Fruit fly (Drosophila melanogaster): Measurements from ENCODE around the gene tHMG2.

tHMG2 gene

dm6 chr3R:22542773-22543411 is 50.1 kb downstream of the tHMG2 start (continued):
- peak; percentile 0 for TF ChIP-seq BtbVII (GFP tag; optimal IDR thresholded peaks at IDR 0.05)
- TF ChIP-seq CG7357 (GFP tag; IDR thresholded peaks at IDR 0.05), result 0 out of 3 replicates have a peak, but pooled peaks have one; percentile 23
- TF ChIP-seq CG16813 (GFP tag; IDR thresholded peaks at IDR 0.05; ENCODE audit: partially characterized antibody), result 0 out of 3 replicates have a peak, but pooled peaks have one; percentile 26
- TF ChIP-seq CG7839 (tag; optimal IDR thresholded peaks at IDR 0.05), result peak; percentile 31
- peak in 1 of 2 experiments; percentile 22 for TF ChIP-seq dpn (GFP tag; optimal IDR thresholded peaks at IDR 0.05)
- no peak for TF ChIP-seq CG3281 (GFP tag; optimal IDR thresholded peaks at IDR 0.05)
- no peak for TF ChIP-seq CG15514 (GFP tag; optimal IDR thresholded peaks at IDR 0.05)
- no peak for TF ChIP-seq CG6254 (GFP tag; optimal IDR thresholded peaks at IDR 0.05)
- no peak for TF ChIP-seq wor (GFP tag; IDR thresholded peaks at IDR 0.05)
- 0 out of 2 replicates have a peak, but pooled peaks have one; percentile 37 for TF ChIP-seq sisA (GFP tag; IDR thresholded peaks at IDR 0.05)
- TF ChIP-seq CG32772 (GFP tag; IDR thresholded peaks at IDR 0.05), result 0 out of 2 replicates have a peak, but pooled peaks have one; percentile 22
- TF ChIP-seq oc (tag; optimal IDR thresholded peaks at IDR 0.05), result peak; percentile 11
- peak; percentile 13 for TF ChIP-seq CG10209 (GFP tag; optimal IDR thresholded peaks at IDR 0.05)
- TF ChIP-seq lmd (GFP tag; IDR thresholded peaks at IDR 0.05), result peak; percentile 36; the same call in 1 of the 2 replicates
- TF ChIP-seq lab (GFP tag; optimal IDR thresholded peaks at IDR 0.05), result peak; percentile 17
- TF ChIP-seq prd (optimal IDR thresholded peaks at IDR 0.05), result no peak
- TF ChIP-seq prd (GFP tag; IDR thresholded peaks at IDR 0.05), result peak; percentile 49; the same call in 1 of the 3 replicates
- no peak for TF ChIP-seq MESR4 (GFP tag; optimal IDR thresholded peaks at IDR 0.05)
- TF ChIP-seq sens (GFP tag), result peak; percentile 70
- peak; percentile 5 for TF ChIP-seq Fer1 (GFP tag; optimal IDR thresholded peaks at IDR 0.05)
- no peak for TF ChIP-seq ham (GFP tag; IDR thresholded peaks at IDR 0.05)
- no peak for TF ChIP-seq CG8359 (GFP tag; optimal IDR thresholded peaks at IDR 0.05; ENCODE audit: borderline replicate concordance)
- peak; percentile 53 for TF ChIP-seq CG11504 (tag; optimal IDR thresholded peaks at IDR 0.05)
- TF ChIP-seq vvl (GFP tag; IDR thresholded peaks at IDR 0.05), result peak; percentile 57
- no peak for TF ChIP-seq her (GFP tag; optimal IDR thresholded peaks at IDR 0.05)
- TF ChIP-seq CG2678 (tag; optimal IDR thresholded peaks at IDR 0.05), result peak; percentile 39
- no peak for TF ChIP-seq hkb (optimal IDR thresholded peaks at IDR 0.05)
- TF ChIP-seq hkb (GFP tag; IDR thresholded peaks at IDR 0.05), result peak; percentile 20; the same call in 1 of the 2 replicates
- TF ChIP-seq stc (GFP tag; IDR thresholded peaks at IDR 0.05), result peak; percentile 67
- TF ChIP-seq esg (GFP tag; conservative IDR thresholded peaks at IDR 0.05), result 0 out of 2 replicates have a peak, but pooled peaks have one; percentile 20
- no peak for TF ChIP-seq CG5245 (GFP tag; optimal IDR thresholded peaks at IDR 0.05)
- 0 out of 3 replicates have a peak, but pooled peaks have one; percentile 25 for TF ChIP-seq CG17361 (GFP tag; IDR thresholded peaks at IDR 0.05)
- no peak for TF ChIP-seq Fer2 (tag; optimal IDR thresholded peaks at IDR 0.05)
- peak; percentile 44; the same call in 1 of the 3 replicates for TF ChIP-seq tgo (GFP tag; IDR thresholded peaks at IDR 0.05)
- TF ChIP-seq mam (GFP tag; optimal IDR thresholded peaks at IDR 0.05), result no peak
- peak; percentile 34 for TF ChIP-seq dmrt99B (tag; optimal IDR thresholded peaks at IDR 0.05)
